Worm (Caenorhabditis elegans) whole organism, young adult: ENCODE data around the gene F23F12.13.

Experiments used
- B0336.3 ChIP-seq: fragments of 200-800 bp; sonication (Bioruptor generic); IDR thresholded peaks from 2 replicates; pipeline ENCODE4 v1.3.6; 2022; ENCODE audit warnings: missing genetic modification characterization, missing compliant biosample characterization
- D2030.7 ChIP-seq: fragments of 200-800 bp; sonication (Bioruptor generic); IDR thresholded peaks from 2 replicates; pipeline ENCODE4 v1.3.6; 2022; ENCODE audit warnings: missing genetic modification reagents, missing genetic modification characterization, missing compliant biosample characterization
- F22D6.2 ChIP-seq: sonication (generic microtip); optimal IDR thresholded peaks from 2 replicates; lab custom pipeline; 2016; ENCODE audit warnings: mild to moderate bottlenecking, missing genetic modification characterization, missing compliant biosample characterization
- F33H1.4 ChIP-seq: fragments of 200-800 bp; sonication (Bioruptor generic); IDR thresholded peaks from 2 replicates; pipeline ENCODE4 v1.3.6; 2022; ENCODE audit warnings: missing genetic modification reagents, missing genetic modification characterization, missing compliant biosample characterization
- F37B4.10 ChIP-seq: fragments of 200-800 bp; sonication (Bioruptor generic); IDR thresholded peaks from 2 replicates; pipeline ENCODE4 v1.3.6; 2022; ENCODE audit warnings: missing genetic modification characterization, missing compliant biosample characterization
- F52B5.7 ChIP-seq: sonication (generic microtip); optimal IDR thresholded peaks from 2 replicates; lab custom pipeline; 2016; ENCODE audit warnings: mild to moderate bottlenecking, missing genetic modification characterization, missing compliant biosample characterization
- K12H6.12 ChIP-seq: fragments of 200-800 bp; sonication (Bioruptor generic); optimal IDR thresholded peaks from 2 replicates; lab custom pipeline; 2018; ENCODE audit warnings: mild to moderate bottlenecking, missing genetic modification characterization, missing compliant biosample characterization
- Y53G8AR.9 ChIP-seq: fragments of 200-800 bp; sonication (Bioruptor generic); conservative IDR thresholded peaks from 2 replicates; pipeline ENCODE4 v1.3.6; 2022; ENCODE audit warnings: missing genetic modification reagents, missing genetic modification characterization, missing compliant biosample characterization
- Y67H2A.10 ChIP-seq: fragments of 200-800 bp; sonication (Bioruptor generic); conservative IDR thresholded peaks from 2 replicates; pipeline ENCODE4 v1.3.6; 2022; ENCODE audit warnings: missing genetic modification reagents, missing genetic modification characterization, missing compliant biosample characterization
- ama-1 ChIP-seq, 3 experiments: fragments of 150-350 bp in 1 of 3; sonication (generic microtip) in 2 of 3; optimal IDR thresholded peaks; 2 replicates each; lab custom pipeline; 2014 to 2018; ENCODE audit warnings: missing biosample characterization in 2 of 3, missing genetic modification characterization in 2 of 3, missing genetic modification reagents in 2 of 3
- atf-7 ChIP-seq: sonication (generic microtip); optimal IDR thresholded peaks from 2 replicates; lab custom pipeline; 2017; ENCODE audit warnings: mild to moderate bottlenecking, missing genetic modification characterization, missing compliant biosample characterization
- athp-1 ChIP-seq: sonication (generic microtip); optimal IDR thresholded peaks from 2 replicates; lab custom pipeline; 2017; ENCODE audit warnings: mild to moderate bottlenecking, missing genetic modification characterization, missing compliant biosample characterization
- attf-5 ChIP-seq: fragments of 200-800 bp; sonication (Bioruptor generic); optimal IDR thresholded peaks from 2 replicates; lab custom pipeline; 2018; ENCODE audit warnings: mild to moderate bottlenecking, missing genetic modification characterization, missing compliant biosample characterization
- bed-1 ChIP-seq: fragments of 200-800 bp; sonication (Bioruptor generic); IDR thresholded peaks from 2 replicates; pipeline ENCODE4 v1.3.6; 2022; ENCODE audit warnings: missing genetic modification reagents, missing genetic modification characterization, missing compliant biosample characterization
- ceh-100 ChIP-seq: fragments of 200-800 bp; sonication (Bioruptor generic); IDR thresholded peaks from 2 replicates; pipeline ENCODE4 v1.3.6; 2022; ENCODE audit warnings: missing genetic modification reagents, missing genetic modification characterization, missing compliant biosample characterization
- ceh-27 ChIP-seq: fragments of 200-800 bp; sonication (Bioruptor generic); optimal IDR thresholded peaks from 2 replicates; lab custom pipeline; 2018; ENCODE audit warnings: mild to moderate bottlenecking, missing genetic modification characterization, moderate library complexity, missing compliant biosample characterization
- ceh-79 ChIP-seq: sonication (generic microtip); optimal IDR thresholded peaks from 2 replicates; lab custom pipeline; 2017; ENCODE audit warnings: mild to moderate bottlenecking, missing genetic modification characterization, missing compliant biosample characterization
- chd-7 ChIP-seq: sonication (generic microtip); optimal IDR thresholded peaks from 2 replicates; lab custom pipeline; 2016; ENCODE audit warnings: mild to moderate bottlenecking, missing genetic modification characterization, moderate library complexity, missing compliant biosample characterization
- die-1 ChIP-seq: sonication (generic microtip); optimal IDR thresholded peaks from 2 replicates; lab custom pipeline; 2016; ENCODE audit warnings: missing genotype, mild to moderate bottlenecking, missing genetic modification characterization, missing compliant biosample characterization
- egl-18 ChIP-seq: fragments of 200-800 bp; sonication (Bioruptor generic); IDR thresholded peaks from 2 replicates; pipeline ENCODE4 v1.3.6; 2022; ENCODE audit warnings: missing genetic modification reagents, missing genetic modification characterization, missing compliant biosample characterization
- egrh-3 ChIP-seq: fragments of 200-800 bp; sonication (Bioruptor generic); IDR thresholded peaks from 2 replicates; pipeline ENCODE4 v1.3.6; 2022; ENCODE audit warnings: missing genetic modification reagents, missing genetic modification characterization, missing compliant biosample characterization
- fkh-3 ChIP-seq: sonication (generic microtip); optimal IDR thresholded peaks from 2 replicates; lab custom pipeline; 2016; ENCODE audit warnings: mild to moderate bottlenecking, missing genetic modification characterization, missing compliant biosample characterization
- hrde-1 ChIP-seq: sonication (generic microtip); optimal IDR thresholded peaks from 2 replicates; lab custom pipeline; 2016; ENCODE audit warnings: missing genetic modification characterization, mild to moderate bottlenecking, missing compliant biosample characterization, moderate library complexity, missing genotype, missing genetic modification reagents, borderline replicate concordance
- lag-1 ChIP-seq: fragments of 200-800 bp; sonication (Bioruptor generic); IDR thresholded peaks from 2 replicates; pipeline ENCODE4 v1.3.6; 2022; ENCODE audit warnings: missing genetic modification reagents, missing genetic modification characterization, missing compliant biosample characterization
- let-526 ChIP-seq: fragments of 200-800 bp; sonication (Bioruptor generic); IDR thresholded peaks from 2 replicates; pipeline ENCODE4 v1.3.6; 2022; ENCODE audit warnings: missing genetic modification reagents, missing genetic modification characterization, missing compliant biosample characterization
- lin-26 ChIP-seq: fragments of 200-800 bp; sonication (Bioruptor generic); IDR thresholded peaks from 2 replicates; pipeline ENCODE4 v1.3.6; 2022; ENCODE audit warnings: missing genetic modification reagents, missing genetic modification characterization, missing compliant biosample characterization
- lin-40 ChIP-seq: sonication (generic microtip); optimal IDR thresholded peaks from 2 replicates; lab custom pipeline; 2016; ENCODE audit warnings: missing genetic modification characterization, mild to moderate bottlenecking, missing compliant biosample characterization, missing genotype, missing genetic modification reagents
- lin-54 ChIP-seq: fragments of 200-800 bp; sonication (Bioruptor generic); optimal IDR thresholded peaks from 2 replicates; lab custom pipeline; 2018; ENCODE audit warnings: mild to moderate bottlenecking, missing genetic modification characterization, missing compliant biosample characterization
- lsl-1 ChIP-seq: fragments of 200-800 bp; sonication (Bioruptor generic); optimal IDR thresholded peaks from 2 replicates; lab custom pipeline; 2018; ENCODE audit warnings: mild to moderate bottlenecking, missing genetic modification characterization, moderate library complexity, missing compliant biosample characterization
- madf-3 ChIP-seq: fragments of 200-800 bp; sonication (Bioruptor generic); IDR thresholded peaks from 2 replicates; pipeline ENCODE4 v1.3.6; 2022; ENCODE audit warnings: missing genetic modification reagents, missing genetic modification characterization, missing compliant biosample characterization
- madf-6 ChIP-seq: fragments of 200-800 bp; sonication (Bioruptor generic); IDR thresholded peaks from 2 replicates; pipeline ENCODE4 v1.3.6; 2022; ENCODE audit warnings: missing genetic modification reagents, missing genetic modification characterization, missing compliant biosample characterization
- madf-8 ChIP-seq: fragments of 200-800 bp; sonication (Bioruptor generic); conservative IDR thresholded peaks from 2 replicates; pipeline ENCODE4 v1.3.6; 2022; ENCODE audit warnings: missing genetic modification reagents, missing genetic modification characterization, missing compliant biosample characterization
- mel-28 ChIP-seq: sonication (generic microtip); optimal IDR thresholded peaks from 2 replicates; lab custom pipeline; 2016; ENCODE audit warnings: borderline replicate concordance, mild to moderate bottlenecking, missing genetic modification characterization, missing compliant biosample characterization
- nhr-80 ChIP-seq: sonication (generic microtip); optimal IDR thresholded peaks from 2 replicates; lab custom pipeline; 2016; ENCODE audit warnings: missing genetic modification characterization, missing compliant biosample characterization
- pbrm-1 ChIP-seq: fragments of 200-800 bp; sonication (Bioruptor generic); IDR thresholded peaks from 2 replicates; pipeline ENCODE4 v1.3.6; 2022; ENCODE audit warnings: missing genetic modification reagents, missing genetic modification characterization, missing compliant biosample characterization
- pha-4 ChIP-seq: fragments of 150-350 bp; sonication (generic microtip); optimal IDR thresholded peaks from 2 replicates; lab custom pipeline; 2014; ENCODE audit warnings: missing biosample characterization, missing genetic modification reagents, missing genetic modification characterization
- rcor-1 ChIP-seq: fragments of 200-800 bp; sonication (Bioruptor generic); IDR thresholded peaks from 2 replicates; pipeline ENCODE4 v1.3.6; 2022; ENCODE audit warnings: missing genetic modification reagents, missing genetic modification characterization, missing compliant biosample characterization
- rec-8 ChIP-seq, 2 experiments: sonication (generic microtip); optimal IDR thresholded peaks; 2 replicates each; lab custom pipeline; 2016; ENCODE audit warnings: mild to moderate bottlenecking in 2 of 2, missing genetic modification characterization in 2 of 2, missing genetic modification reagents in 2 of 2, missing genotype in 2 of 2, missing biosample characterization in 1 of 2, missing compliant biosample characterization in 1 of 2, moderate library complexity in 1 of 2
- repo-1 ChIP-seq: sonication (generic microtip); optimal IDR thresholded peaks from 2 replicates; lab custom pipeline; 2017; ENCODE audit warnings: mild to moderate bottlenecking, missing genetic modification characterization, missing compliant biosample characterization
- sdz-38 ChIP-seq: sonication (generic microtip); optimal IDR thresholded peaks from 2 replicates; lab custom pipeline; 2016; ENCODE audit warnings: missing genotype, missing genetic modification characterization, missing compliant biosample characterization
- sea-2 ChIP-seq: fragments of 200-800 bp; sonication (Bioruptor generic); IDR thresholded peaks from 2 replicates; pipeline ENCODE4 v1.3.6; 2022; ENCODE audit warnings: missing genetic modification characterization, missing compliant biosample characterization
- somi-1 ChIP-seq: fragments of 200-800 bp; sonication (Bioruptor generic); optimal IDR thresholded peaks from 2 replicates; lab custom pipeline; 2018; ENCODE audit warnings: mild to moderate bottlenecking, missing genetic modification characterization, missing compliant biosample characterization
- tbp1 ChIP-seq: fragments of 200-800 bp; sonication (Bioruptor generic); optimal IDR thresholded peaks from 2 replicates; lab custom pipeline; 2018; ENCODE audit warnings: mild to moderate bottlenecking, missing genetic modification characterization, missing compliant biosample characterization
- xnd-1 ChIP-seq: sonication (generic microtip); optimal IDR thresholded peaks from 2 replicates; lab custom pipeline; 2016; ENCODE audit warnings: missing genotype, missing genetic modification reagents, missing genetic modification characterization, missing compliant biosample characterization
- ztf-22 ChIP-seq: fragments of 200-800 bp; sonication (Bioruptor generic); optimal IDR thresholded peaks from 2 replicates; lab custom pipeline; 2018; ENCODE audit warnings: mild to moderate bottlenecking, missing genetic modification characterization, moderate library complexity, missing compliant biosample characterization
- ztf-26 ChIP-seq: sonication (generic microtip); optimal IDR thresholded peaks from 2 replicates; lab custom pipeline; 2017; ENCODE audit warnings: missing genetic modification characterization, missing compliant biosample characterization
- ztf-28 ChIP-seq: fragments of 200-800 bp; sonication (Bioruptor generic); IDR thresholded peaks from 2 replicates; pipeline ENCODE4 v1.3.6; 2022; ENCODE audit warnings: missing genetic modification reagents, missing genetic modification characterization, missing compliant biosample characterization
- ztf-3 ChIP-seq: fragments of 200-800 bp; sonication (Bioruptor generic); optimal IDR thresholded peaks from 2 replicates; lab custom pipeline; 2018; ENCODE audit warnings: mild to moderate bottlenecking, missing genetic modification characterization, missing compliant biosample characterization

Gene F23F12.13

ce11 chrIII:6464113-6464571, 31.3 kb upstream of the F23F12.13 start (continued):
- TF ChIP-seq athp-1 (peak; percentile 80), nhr-80 (peak; percentile 99), chd-7 (tag; lab: Kevin White, UChicago) (peak; percentile 94), sea-2 (no peak), F37B4.10 (no peak), egl-18 (GFP tag; lab: Robert Waterston, UW) (no peak), Y53G8AR.9 (GFP tag; lab: Robert Waterston, UW) (peak; percentile 88), ama-1 (optimal IDR thresholded peaks at IDR 0.05; lab: Kevin White, UChicago) (peak; percentile 18), ama-1 (GFP tag; optimal IDR thresholded peaks at IDR 0.05; lab: Kevin White, UChicago) (peak in 1 of 2 experiments; percentile 8), fkh-3 (peak; percentile 30), K12H6.12 (peak; percentile 86), ceh-79 (peak; percentile 45), xnd-1 (tag; lab: Kevin White, UChicago) (peak; percentile 57), ztf-26 (tag; lab: Kevin White, UChicago) (peak; percentile 90), D2030.7 (GFP tag; lab: Robert Waterston, UW) (peak; percentile 74), lin-40 (tag; lab: Kevin White, UChicago) (no peak), ceh-100 (GFP tag; lab: Robert Waterston, UW) (peak; percentile 72), ztf-3 (GFP tag; lab: Kevin White, UChicago) (peak; percentile 40), egrh-3 (peak; percentile 97), die-1 (tag; lab: Kevin White, UChicago) (peak; percentile 47), tbp1 (GFP tag; lab: Kevin White, UChicago) (peak; percentile 70), B0336.3 (peak; percentile 98), ceh-27 (GFP tag; lab: Kevin White, UChicago) (peak; percentile 90), madf-6 (GFP tag; lab: Robert Waterston, UW) (peak; percentile 92), repo-1 (tag; lab: Kevin White, UChicago) (peak; percentile 88), rec-8 (tag; optimal IDR thresholded peaks at IDR 0.05; lab: Kevin White, UChicago) (no peak), bed-1 (no peak), F33H1.4 (GFP tag; lab: Robert Waterston, UW) (peak; percentile 77), lsl-1 (GFP tag; lab: Kevin White, UChicago) (peak; percentile 66), Y67H2A.10 (GFP tag; lab: Robert Waterston, UW) (peak; percentile 83), mel-28 (tag; lab: Kevin White, UChicago) (peak; percentile 20), pbrm-1 (GFP tag; lab: Robert Waterston, UW) (peak; percentile 93), ztf-28 (0 out of 2 replicates have a peak, but pooled peaks have one; percentile 66), rcor-1 (GFP tag; lab: Robert Waterston, UW) (peak; percentile 63), hrde-1 (tag; lab: Kevin White, UChicago) (no peak), pha-4 (tag; lab: Kevin White, UChicago) (peak; percentile 23), atf-7 (tag; lab: Kevin White, UChicago) (peak; percentile 91), lag-1 (GFP tag; lab: Robert Waterston, UW) (no peak), somi-1 (GFP tag; lab: Kevin White, UChicago) (peak; percentile 77), F22D6.2 (tag; lab: Kevin White, UChicago) (peak; percentile 49), madf-8 (GFP tag; lab: Robert Waterston, UW) (peak; percentile 73), lin-26 (GFP tag; lab: Robert Waterston, UW) (peak; percentile 59; the same call in 1 of the 2 replicates), sdz-38 (no peak), let-526 (GFP tag; lab: Robert Waterston, UW) (peak; percentile 84), lin-54 (GFP tag; lab: Kevin White, UChicago) (peak; percentile 92), attf-5 (peak; percentile 95), ztf-22 (GFP tag; lab: Kevin White, UChicago) (peak; percentile 72), madf-3 (GFP tag; lab: Robert Waterston, UW) (peak; percentile 88), F52B5.7 (tag; lab: Kevin White, UChicago) (peak; percentile 79)
